Worm (Caenorhabditis elegans) whole organism, late embryonic: ENCODE measurements around the gene str-238.

Source experiments
- ahr-1 ChIP-seq: sonication (generic microtip); optimal IDR thresholded peaks from 2 replicates; lab custom pipeline; 2016; ENCODE audit warnings: missing genetic modification characterization, missing compliant biosample characterization
- ceh-18 ChIP-seq: sonication (generic microtip); optimal IDR thresholded peaks from 2 replicates; lab custom pipeline; 2016; ENCODE audit warnings: missing genetic modification characterization, missing compliant biosample characterization
- ceh-34 ChIP-seq: sonication (generic microtip); optimal IDR thresholded peaks from 2 replicates; lab custom pipeline; 2016; ENCODE audit warnings: mild to moderate bottlenecking, missing genetic modification characterization, missing compliant biosample characterization
- ceh-45 ChIP-seq: fragments of 200-800 bp; sonication (Bioruptor generic); IDR thresholded peaks from 2 replicates; pipeline ENCODE4 v1.3.6; 2022; ENCODE audit warnings: missing genetic modification reagents, missing genetic modification characterization, missing compliant biosample characterization
- eyg-1 ChIP-seq: sonication (generic microtip); optimal IDR thresholded peaks from 2 replicates; lab custom pipeline; 2016; ENCODE audit warnings: missing genotype, missing genetic modification characterization, missing compliant biosample characterization
- hlh-15 ChIP-seq: sonication (generic microtip); optimal IDR thresholded peaks from 2 replicates; lab custom pipeline; 2016; ENCODE audit warnings: missing genetic modification characterization, missing compliant biosample characterization
- pag-3 ChIP-seq: sonication (generic microtip); optimal IDR thresholded peaks from 2 replicates; lab custom pipeline; 2016; ENCODE audit warnings: missing compliant biosample characterization, missing genetic modification characterization, borderline replicate concordance
- pat-9 ChIP-seq: fragments of 200-800 bp; sonication (Bioruptor generic); optimal IDR thresholded peaks from 2 replicates; lab custom pipeline; 2018; ENCODE audit warnings: mild to moderate bottlenecking, missing genetic modification characterization, moderate library complexity, missing compliant biosample characterization

ce11 chrV:724946-725806 is 39.7 kb upstream of the str-238 start:
- TF ChIP-seq hlh-15 (tag; lab: Kevin White, UChicago) (no peak), ahr-1 (tag; lab: Kevin White, UChicago) (no peak), ceh-34 (tag; lab: Kevin White, UChicago) (no peak), ceh-45 (GFP tag; lab: Robert Waterston, UW) (no peak), pag-3 (tag; lab: Kevin White, UChicago) (no peak), ceh-18 (tag; lab: Kevin White, UChicago) (no peak), pat-9 (no peak), eyg-1 (no peak)
